Worm (Caenorhabditis elegans) whole organism, late embryonic: ENCODE data around the gene R12H7.4.

Experiments
- ama-1 ChIP-seq: fragments of 150-350 bp; optimal IDR thresholded peaks from 2 replicates; lab custom pipeline; 2014
- ceh-34 ChIP-seq: sonication (generic microtip); optimal IDR thresholded peaks from 2 replicates; lab custom pipeline; 2016; ENCODE audit warnings: mild to moderate bottlenecking, missing genetic modification characterization, missing compliant biosample characterization
- ceh-45 ChIP-seq: fragments of 200-800 bp; sonication (Bioruptor generic); IDR thresholded peaks from 2 replicates; pipeline ENCODE4 v1.3.6; 2022; ENCODE audit warnings: missing genetic modification reagents, missing genetic modification characterization, missing compliant biosample characterization
- sox-2 ChIP-seq: fragments of 200-800 bp; sonication (Bioruptor generic); IDR thresholded peaks from 2 replicates; pipeline ENCODE4 v1.3.6; 2022; ENCODE audit warnings: missing genetic modification reagents, missing genetic modification characterization, missing compliant biosample characterization
- unc-55 ChIP-seq: sonication (generic microtip); optimal IDR thresholded peaks from 2 replicates; lab custom pipeline; 2017; ENCODE audit warnings: missing biosample characterization, missing genetic modification reagents, missing genetic modification characterization

ce11 chrX:13169975-13170374 lies 46.9 kb upstream of the R12H7.4 start, which contains the start of gene mob-2:
- TF ChIP-seq sox-2 (GFP tag; lab: Robert Waterston, UW), result no peak
- TF ChIP-seq ceh-34 (tag; lab: Kevin White, UChicago), result no peak
- no peak for TF ChIP-seq ceh-45 (GFP tag; lab: Robert Waterston, UW)
- TF ChIP-seq ama-1 (lab: Kevin White, UChicago), result no peak
- no peak for TF ChIP-seq unc-55 (GFP tag; lab: Kevin White, UChicago)
